Worm (Caenorhabditis elegans) whole organism, mixed stage, embryonic: ENCODE measurements around the gene B0410.1.

Experiments used
- elt-1 ChIP-seq: sonication (generic microtip); optimal IDR thresholded peaks from 2 replicates; lab custom pipeline; 2017; ENCODE audit warnings: missing genetic modification characterization, mild to moderate bottlenecking, missing compliant biosample characterization, antibody characterized with exemption, moderate library complexity, borderline replicate concordance; ENCODE audit not compliant: insufficient read depth
- lin-13 ChIP-seq: fragments of 150-350 bp; optimal IDR thresholded peaks from 2 replicates; lab custom pipeline; 2014; ENCODE audit warnings: missing biosample characterization, missing genetic modification characterization
- nhr-28 ChIP-seq: fragments of 150-350 bp; optimal IDR thresholded peaks from 2 replicates; lab custom pipeline; 2014; ENCODE audit warnings: missing biosample characterization, missing genetic modification characterization
- unc-62 ChIP-seq: fragments of 150-350 bp; optimal IDR thresholded peaks from 2 replicates; lab custom pipeline; 2014; ENCODE audit warnings: missing biosample characterization, missing genetic modification reagents, missing genetic modification characterization

DNA sequence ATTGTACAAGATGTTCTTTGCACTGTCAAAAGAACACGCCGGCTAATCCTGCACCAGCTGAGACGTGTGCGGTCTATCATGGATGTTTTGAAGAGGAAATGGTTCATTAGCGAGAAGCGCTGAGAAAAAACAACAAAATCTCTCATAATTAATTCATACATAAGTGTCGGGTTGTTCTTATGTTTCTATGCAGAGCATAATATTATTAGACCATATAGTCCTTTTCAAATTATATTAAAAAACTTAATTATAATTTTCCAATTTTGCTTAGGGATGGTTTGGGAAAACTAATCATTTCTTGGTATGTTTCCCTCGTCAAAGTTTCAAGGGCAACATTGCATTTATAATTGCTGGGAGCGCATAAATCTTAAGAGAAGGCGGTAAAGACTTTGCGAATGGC, 27.4 kb downstream of the B0410.1 start:
- TF ChIP-seq nhr-28 (tag; lab: Kevin White, UChicago) (no peak), unc-62 (GFP tag; lab: Kevin White, UChicago) (no peak), elt-1 (tag; lab: Kevin White, UChicago) (no peak), lin-13 (tag; lab: Kevin White, UChicago) (no peak)
